Fruit fly (Drosophila melanogaster) whole organism, embryonic: ENCODE measurements around the gene Sirup.

Experiments used
- CG10462 ChIP-seq: fragments of 200-800 bp; sonication (Bioruptor generic); optimal IDR thresholded peaks from 2 replicates; lab custom pipeline; 2016; ENCODE audit warnings: missing biosample characterization, missing genetic modification characterization
- CG10959 ChIP-seq: fragments of 200-800 bp; sonication (Bioruptor generic); IDR thresholded peaks from 2 replicates; pipeline ENCODE4 v1.3.6; 2022; ENCODE audit warnings: missing biosample characterization, missing genetic modification characterization
- CG17186 ChIP-seq: fragments of 200-800 bp; sonication (Bioruptor generic); optimal IDR thresholded peaks from 3 replicates; lab custom pipeline; 2017; ENCODE audit warnings: missing biosample characterization, missing genetic modification reagents, missing genetic modification characterization
- CG5953 ChIP-seq: fragments of 200-800 bp; sonication (Bioruptor generic); IDR thresholded peaks from 2 replicates; pipeline ENCODE4 v1.3.6; 2022; ENCODE audit warnings: missing biosample characterization, missing genetic modification characterization
- CG8944 ChIP-seq: fragments of 200-800 bp; sonication (Bioruptor generic); optimal IDR thresholded peaks from 3 replicates; lab custom pipeline; 2016; ENCODE audit warnings: missing biosample characterization, missing genetic modification characterization
- CG9932 ChIP-seq: fragments of 200-800 bp; sonication (Bioruptor generic); IDR thresholded peaks from 2 replicates; pipeline ENCODE4 v1.3.6; 2022; ENCODE audit warnings: missing biosample characterization, missing genetic modification characterization
- Dbx ChIP-seq: fragments of 200-800 bp; sonication (Bioruptor generic); IDR thresholded peaks from 3 replicates; pipeline ENCODE4 v1.3.6; 2022; ENCODE audit warnings: missing biosample characterization, missing genetic modification characterization
- Nf-YB ChIP-seq: fragments of 200-800 bp; sonication (Bioruptor generic); optimal IDR thresholded peaks from 3 replicates; lab custom pipeline; 2019; ENCODE audit warnings: missing biosample characterization, mild to moderate bottlenecking, missing genetic modification characterization, moderate library complexity
- Pdp1 ChIP-seq, 2 experiments: fragments of 200-800 bp; sonication (Bioruptor generic); optimal IDR thresholded peaks; 3 replicates each; lab custom pipeline; 2016; ENCODE audit warnings: missing biosample characterization in 2 of 2, missing genetic modification characterization in 2 of 2, mild to moderate bottlenecking in 1 of 2, moderate library complexity in 1 of 2
- Sox102F ChIP-seq: fragments of 200-800 bp; sonication (Bioruptor generic); optimal IDR thresholded peaks from 2 replicates; lab custom pipeline; 2018; ENCODE audit warnings: missing biosample characterization, mild to moderate bottlenecking, missing genetic modification characterization, moderate library complexity
- dm ChIP-seq: fragments of 200-800 bp; sonication (Bioruptor generic); optimal IDR thresholded peaks from 3 replicates; lab custom pipeline; 2016; ENCODE audit warnings: missing biosample characterization, missing genetic modification characterization
- emc ChIP-seq: fragments of 200-800 bp; sonication (Bioruptor generic); optimal IDR thresholded peaks from 2 replicates; lab custom pipeline; 2016; ENCODE audit warnings: missing biosample characterization, missing genetic modification characterization
- luna ChIP-seq: fragments of 200-800 bp; sonication (Bioruptor generic); optimal IDR thresholded peaks from 2 replicates; lab custom pipeline; 2016; ENCODE audit warnings: missing biosample characterization, missing genetic modification characterization
- nau ChIP-seq: fragments of 200-800 bp; sonication (Bioruptor generic); optimal IDR thresholded peaks from 3 replicates; lab custom pipeline; 2017; ENCODE audit warnings: missing biosample characterization, mild to moderate bottlenecking, missing genetic modification characterization, missing genetic modification reagents

dm6 chr2L:8007160-8007876 lies 8.6 kb downstream of the Sirup start, which contains the start of gene Spn28Dc:
- TF ChIP-seq Dbx (no peak), CG10959 (GFP tag; lab: Robert Waterston, UW) (no peak), luna (GFP tag; lab: Kevin White, UChicago) (no peak), emc (GFP tag; lab: Kevin White, UChicago) (no peak), Sox102F (no peak), CG10462 (GFP tag; lab: Kevin White, UChicago) (no peak), nau (GFP tag; lab: Kevin White, UChicago) (no peak), CG5953 (GFP tag; lab: Robert Waterston, UW) (no peak), Nf-YB (GFP tag; lab: Kevin White, UChicago) (no peak), CG8944 (GFP tag; lab: Kevin White, UChicago) (no peak), Pdp1 (GFP tag; optimal IDR thresholded peaks at IDR 0.05; lab: Kevin White, UChicago) (no peak), CG17186 (GFP tag; lab: Kevin White, UChicago) (no peak), dm (GFP tag; lab: Kevin White, UChicago) (no peak), CG9932 (GFP tag; lab: Robert Waterston, UW) (no peak)
